Fruit fly (Drosophila melanogaster) Kc167 (cell line): ENCODE data around the gene CG33643.

Source experiments
- Myc ChIP-seq: fragments of >200 bp; optimal IDR thresholded peaks from 2 replicates; lab custom pipeline; 2017; ENCODE audit warnings: missing external identifiers
- Sin3A ChIP-seq: fragments of >200 bp; optimal IDR thresholded peaks from 2 replicates; lab custom pipeline; 2018; ENCODE audit warnings: missing external identifiers
- h ChIP-seq: fragments of >200 bp; optimal IDR thresholded peaks from 3 replicates; lab custom pipeline; 2018; ENCODE audit warnings: missing external identifiers
- insv ChIP-seq: fragments of >200 bp; optimal IDR thresholded peaks from 3 replicates; lab custom pipeline; 2018; ENCODE audit warnings: missing external identifiers
- psq ChIP-seq: fragments of >200 bp; optimal IDR thresholded peaks from 2 replicates; lab custom pipeline; 2017; ENCODE audit warnings: missing external identifiers
- ttk ChIP-seq: sonication (Bioruptor generic); optimal IDR thresholded peaks from 2 replicates; lab custom pipeline; 2017; ENCODE audit warnings: missing external identifiers

Gene CG33643

dm6 chr2L:13545678-13546077, 14.8 kb downstream of the CG33643 start:
- TF ChIP-seq psq (lab: Kevin White, UChicago) (no peak), h (lab: Kevin White, UChicago) (no peak), Myc (no peak), ttk (no peak), insv (lab: Kevin White, UChicago) (no peak), Sin3A (no peak)

dm6 chr2L:13547738-13548726, 17.2 kb downstream of the CG33643 start:
- TF ChIP-seq psq (lab: Kevin White, UChicago), result no peak
- no peak for TF ChIP-seq h (lab: Kevin White, UChicago)
- no peak for TF ChIP-seq ttk
- no peak for TF ChIP-seq Myc
- no peak for TF ChIP-seq Sin3A
- TF ChIP-seq insv (lab: Kevin White, UChicago), result no peak

- no peak for TF ChIP-seq h (lab: Kevin White, UChicago)
- TF ChIP-seq Myc, result no peak
- no peak for TF ChIP-seq Sin3A
- TF ChIP-seq psq (lab: Kevin White, UChicago), result no peak
- no peak for TF ChIP-seq ttk
Observed at dm6 chr2L:13548786-13549780, 18.2 kb downstream of the CG33643 start, which contains the start of gene B4. TSS of gene B4 (minus strand) at chr2L:13549328.

- TF ChIP-seq Sin3A, result no peak
- TF ChIP-seq psq (lab: Kevin White, UChicago), result no peak
- no peak for TF ChIP-seq h (lab: Kevin White, UChicago)
- TF ChIP-seq ttk, result no peak
- TF ChIP-seq Myc, result no peak
- no peak for TF ChIP-seq insv (lab: Kevin White, UChicago)
Observed at dm6 chr2L:13549973-13550458, 19.1 kb downstream of the CG33643 start, which contains the start of gene kuz. TSS of gene kuz (plus strand) at chr2L:13550139.

- TF ChIP-seq insv (lab: Kevin White, UChicago), result no peak
- TF ChIP-seq Sin3A, result no peak
- TF ChIP-seq Myc, result no peak
- TF ChIP-seq ttk, result no peak
- TF ChIP-seq h (lab: Kevin White, UChicago), result no peak
- TF ChIP-seq psq (lab: Kevin White, UChicago), result no peak
Observed at dm6 chr2L:13550488-13551033, 19.7 kb downstream of the CG33643 start.

- no peak for TF ChIP-seq psq (lab: Kevin White, UChicago)
- no peak for TF ChIP-seq insv (lab: Kevin White, UChicago)
- no peak for TF ChIP-seq Sin3A
- no peak for TF ChIP-seq ttk
- no peak for TF ChIP-seq h (lab: Kevin White, UChicago)
- TF ChIP-seq Myc, result no peak
Observed at dm6 chr2L:13552686-13553085, 21.8 kb downstream of the CG33643 start.

- TF ChIP-seq Sin3A (no peak), h (lab: Kevin White, UChicago) (no peak), psq (lab: Kevin White, UChicago) (no peak), Myc (no peak), insv (lab: Kevin White, UChicago) (no peak), ttk (no peak)
Observed at dm6 chr2L:13554547-13555159, 23.8 kb downstream of the CG33643 start.

dm6 chr2L:13555397-13555796, 24.5 kb downstream of the CG33643 start:
- TF ChIP-seq Myc (no peak), psq (lab: Kevin White, UChicago) (no peak), Sin3A (no peak), h (lab: Kevin White, UChicago) (no peak), insv (lab: Kevin White, UChicago) (no peak), ttk (no peak)

- no peak for TF ChIP-seq Myc
- TF ChIP-seq insv (lab: Kevin White, UChicago), result no peak
- TF ChIP-seq h (lab: Kevin White, UChicago), result no peak
- TF ChIP-seq psq (lab: Kevin White, UChicago), result no peak
- no peak for TF ChIP-seq Sin3A
- no peak for TF ChIP-seq ttk
Observed at dm6 chr2L:13568938-13569337, 38.1 kb downstream of the CG33643 start.

dm6 chr2L:13570016-13570415, 39.1 kb downstream of the CG33643 start:
- TF ChIP-seq ttk (no peak), Sin3A (no peak), psq (lab: Kevin White, UChicago) (no peak), Myc (no peak), insv (lab: Kevin White, UChicago) (no peak), h (lab: Kevin White, UChicago) (no peak)

- TF ChIP-seq Myc (no peak), insv (lab: Kevin White, UChicago) (no peak)
Observed at dm6 chr2L:13570982-13571426, 40.1 kb downstream of the CG33643 start.
